Fruit fly (Drosophila melanogaster): Measurements from ENCODE around the gene prage.

DNA sequence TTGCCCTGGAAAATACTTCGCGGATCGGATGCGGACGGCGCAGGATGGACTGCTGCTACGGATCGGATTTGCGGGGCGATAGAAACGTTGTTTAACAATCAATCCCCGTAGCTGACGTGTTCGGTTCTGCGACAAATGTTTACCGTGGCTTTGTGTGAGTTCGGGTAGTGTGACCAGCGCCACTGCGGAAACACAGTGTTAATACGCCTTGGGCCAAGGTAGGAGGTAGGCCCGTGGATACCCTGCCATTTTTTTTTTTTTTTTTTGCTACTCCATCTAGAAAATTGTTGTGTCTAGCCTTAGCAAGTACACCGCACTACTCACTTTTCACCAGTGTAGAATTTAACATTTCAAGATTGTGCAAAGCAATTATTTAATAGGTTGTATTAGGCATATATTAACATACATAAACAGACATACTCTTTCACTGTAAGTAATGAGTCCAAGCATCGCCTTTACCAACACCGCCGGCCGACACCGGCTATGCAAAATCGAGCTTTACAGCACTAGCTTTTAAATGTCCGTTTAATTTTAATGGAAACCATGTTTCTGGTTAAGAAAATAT, 88.2 kb downstream of the prage start, which contains the start of gene deltaCOP:
- TF ChIP-seq psq (optimal IDR thresholded peaks at IDR 0.05) (no peak), ttk (optimal IDR thresholded peaks at IDR 0.05) (no peak), Sin3A (optimal IDR thresholded peaks at IDR 0.05) (no peak)
